Worm (Caenorhabditis elegans) whole organism, young adult: ENCODE measurements around the gene Y27F2A.11.

Experiments used
- F10E7.11 ChIP-seq: sonication (generic microtip); optimal IDR thresholded peaks from 2 replicates; lab custom pipeline; 2017; ENCODE audit warnings: mild to moderate bottlenecking, missing genetic modification characterization, moderate library complexity, missing compliant biosample characterization
- F39B2.1 ChIP-seq: fragments of 200-800 bp; sonication (Bioruptor generic); IDR thresholded peaks from 2 replicates; pipeline ENCODE4 v1.3.6; 2022; ENCODE audit warnings: missing genetic modification reagents, missing genetic modification characterization, missing compliant biosample characterization
- F49E8.2 ChIP-seq: sonication (generic microtip); optimal IDR thresholded peaks from 3 replicates; lab custom pipeline; 2017; ENCODE audit warnings: missing genetic modification characterization, mild to moderate bottlenecking, missing compliant biosample characterization, antibody characterized with exemption, moderate library complexity; ENCODE audit not compliant: insufficient read depth
- ceh-100 ChIP-seq: fragments of 200-800 bp; sonication (Bioruptor generic); IDR thresholded peaks from 2 replicates; pipeline ENCODE4 v1.3.6; 2022; ENCODE audit warnings: missing genetic modification reagents, missing genetic modification characterization, missing compliant biosample characterization
- ceh-58 ChIP-seq: fragments of 200-800 bp; sonication (Bioruptor generic); IDR thresholded peaks from 2 replicates; pipeline ENCODE4 v1.3.6; 2022; ENCODE audit warnings: missing genetic modification characterization, missing compliant biosample characterization
- hlh-26 ChIP-seq: fragments of 200-800 bp; sonication (Bioruptor generic); conservative IDR thresholded peaks from 2 replicates; pipeline ENCODE4 v1.3.6; 2022; ENCODE audit warnings: missing genetic modification reagents, missing genetic modification characterization, missing compliant biosample characterization
- lin-26 ChIP-seq: fragments of 200-800 bp; sonication (Bioruptor generic); IDR thresholded peaks from 2 replicates; pipeline ENCODE4 v1.3.6; 2022; ENCODE audit warnings: missing genetic modification reagents, missing genetic modification characterization, missing compliant biosample characterization
- lsy-27 ChIP-seq: sonication (generic microtip); optimal IDR thresholded peaks from 2 replicates; lab custom pipeline; 2017; ENCODE audit warnings: missing genetic modification characterization, mild to moderate bottlenecking, missing compliant biosample characterization, antibody characterized with exemption, missing genotype, borderline replicate concordance; ENCODE audit not compliant: insufficient read depth
- pha-4 ChIP-seq: fragments of 150-350 bp; sonication (generic microtip); optimal IDR thresholded peaks from 2 replicates; lab custom pipeline; 2014; ENCODE audit warnings: missing biosample characterization, missing genetic modification reagents, missing genetic modification characterization
- xnd-1 ChIP-seq: sonication (generic microtip); optimal IDR thresholded peaks from 2 replicates; lab custom pipeline; 2016; ENCODE audit warnings: missing genotype, missing genetic modification reagents, missing genetic modification characterization, missing compliant biosample characterization

DNA sequence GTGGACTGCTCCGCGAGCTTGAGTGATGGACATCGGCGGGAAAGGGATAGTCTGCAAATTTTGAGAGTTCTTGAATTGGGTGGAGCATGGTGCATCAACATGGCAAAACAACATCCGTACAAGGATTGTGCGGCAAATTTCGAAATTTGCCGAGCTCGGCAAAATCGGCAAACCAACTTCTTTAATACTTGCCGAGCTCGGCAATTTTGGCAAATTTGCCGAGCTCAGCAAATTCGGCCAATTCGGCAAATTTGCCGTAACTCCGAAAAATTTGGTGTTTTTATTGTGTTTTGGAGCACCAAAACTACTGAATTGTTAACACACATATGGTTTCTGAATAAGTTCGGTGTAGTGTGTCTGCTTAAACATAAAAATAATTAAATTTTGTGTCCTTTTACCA is 19.0 kb upstream of the Y27F2A.11 start, which contains the start of gene fbxc-55:
- TF ChIP-seq ceh-100 (GFP tag; lab: Robert Waterston, UW) (no peak), F10E7.11 (tag; lab: Kevin White, UChicago) (no peak), ceh-58 (GFP tag; lab: Robert Waterston, UW) (no peak), F49E8.2 (tag; lab: Kevin White, UChicago) (no peak), xnd-1 (tag; lab: Kevin White, UChicago) (no peak), pha-4 (tag; lab: Kevin White, UChicago) (no peak), F39B2.1 (no peak), lsy-27 (tag; lab: Kevin White, UChicago) (no peak), lin-26 (GFP tag; lab: Robert Waterston, UW) (no peak), hlh-26 (GFP tag; lab: Robert Waterston, UW) (no peak)
